Worm (Caenorhabditis elegans): ENCODE results near the gene glo-4.

DNA sequence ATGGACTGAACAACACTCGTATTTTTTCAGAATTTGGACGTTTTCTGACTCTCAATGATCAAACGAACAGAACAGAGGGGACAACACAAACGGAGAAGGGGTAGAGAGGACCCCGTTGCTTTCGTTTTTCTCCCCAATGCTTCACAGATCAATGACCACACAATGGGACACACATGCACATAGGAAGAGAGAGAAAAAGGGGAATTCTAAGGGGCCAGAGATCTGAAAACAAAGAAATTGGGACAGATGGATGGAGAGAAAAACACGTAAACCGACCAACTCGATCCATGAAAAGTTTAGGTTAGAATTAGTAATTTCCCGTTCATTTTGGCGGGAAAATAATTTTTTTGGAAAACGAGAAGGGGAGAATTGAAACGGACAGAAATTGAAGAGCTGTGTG, 27.4 kb upstream of the glo-4 start:
- TF ChIP-seq dao-5 (tag; optimal IDR thresholded peaks at IDR 0.05) (no peak), W03F9.2 (tag; optimal IDR thresholded peaks at IDR 0.05) (no peak)
